Fruit fly (Drosophila melanogaster) whole organism, embryonic: ENCODE data around the gene hiro.
A peak's percentile ranks its signal among the peaks of the same experiment; 100 is the strongest.

Source experiments
- Bdp1 ChIP-seq: fragments of 200-800 bp; sonication (Bioruptor generic); optimal IDR thresholded peaks from 3 replicates; lab custom pipeline; 2016; ENCODE audit warnings: missing biosample characterization, missing genetic modification characterization
- CG10543 ChIP-seq: fragments of 200-800 bp; sonication (Bioruptor generic); optimal IDR thresholded peaks from 3 replicates; lab custom pipeline; 2017; ENCODE audit warnings: missing biosample characterization, mild to moderate bottlenecking, missing genetic modification characterization, moderate library complexity
- CG12769 ChIP-seq: fragments of 200-800 bp; sonication (Bioruptor generic); optimal IDR thresholded peaks from 2 replicates; lab custom pipeline; 2019; ENCODE audit warnings: missing biosample characterization, mild to moderate bottlenecking, missing genetic modification characterization, moderate library complexity
- CG13894 ChIP-seq: fragments of 200-800 bp; sonication (Bioruptor generic); optimal IDR thresholded peaks from 3 replicates; lab custom pipeline; 2018; ENCODE audit warnings: missing biosample characterization, mild to moderate bottlenecking, missing genetic modification characterization, moderate library complexity
- CG14050 ChIP-seq: fragments of 200-800 bp; sonication (Bioruptor generic); IDR thresholded peaks from 3 replicates; pipeline ENCODE4 v1.3.6; 2022; ENCODE audit warnings: missing biosample characterization, missing genetic modification characterization
- CG16815 ChIP-seq: fragments of 200-800 bp; sonication (Bioruptor generic); optimal IDR thresholded peaks from 3 replicates; lab custom pipeline; 2017; ENCODE audit warnings: missing biosample characterization, mild to moderate bottlenecking, missing genetic modification characterization
- CG17359 ChIP-seq: fragments of 200-800 bp; sonication (Bioruptor generic); optimal IDR thresholded peaks from 3 replicates; lab custom pipeline; 2018; ENCODE audit warnings: missing biosample characterization, mild to moderate bottlenecking, missing genetic modification characterization, moderate library complexity
- CG17361 ChIP-seq: fragments of 200-800 bp; sonication (Bioruptor generic); IDR thresholded peaks from 3 replicates; pipeline ENCODE4 v1.3.6; 2022; ENCODE audit warnings: missing biosample characterization, missing genetic modification characterization
- CG17612 ChIP-seq: fragments of 200-800 bp; sonication (Bioruptor generic); IDR thresholded peaks from 2 replicates; pipeline ENCODE4 v1.3.6; 2022; ENCODE audit warnings: missing biosample characterization, missing genetic modification characterization
- CG18262 ChIP-seq: fragments of 200-800 bp; optimal IDR thresholded peaks from 3 replicates; lab custom pipeline; 2019; ENCODE audit warnings: missing biosample characterization, mild to moderate bottlenecking, missing genetic modification characterization, moderate library complexity
- CG2199 ChIP-seq: fragments of 200-800 bp; sonication (Bioruptor generic); IDR thresholded peaks from 3 replicates; pipeline ENCODE4 v1.3.6; 2022; ENCODE audit warnings: missing biosample characterization, missing genetic modification characterization
- CG2202 ChIP-seq: fragments of 200-800 bp; sonication (Bioruptor generic); optimal IDR thresholded peaks from 2 replicates; lab custom pipeline; 2018; ENCODE audit warnings: missing biosample characterization, mild to moderate bottlenecking, missing genetic modification characterization
- CG3281 ChIP-seq: fragments of 200-800 bp; sonication (Bioruptor generic); optimal IDR thresholded peaks from 3 replicates; lab custom pipeline; 2017; ENCODE audit warnings: missing biosample characterization, mild to moderate bottlenecking, missing genetic modification characterization
- CG3838 ChIP-seq: fragments of 200-800 bp; sonication (Bioruptor generic); optimal IDR thresholded peaks from 3 replicates; lab custom pipeline; 2016; ENCODE audit warnings: missing biosample characterization, missing genetic modification characterization
- CG4360 ChIP-seq: fragments of 200-800 bp; sonication (Bioruptor generic); IDR thresholded peaks from 2 replicates; pipeline ENCODE4 v1.3.6; 2022; ENCODE audit warnings: missing biosample characterization, missing genetic modification characterization
- CG6854 ChIP-seq: fragments of 200-800 bp; sonication (Bioruptor generic); optimal IDR thresholded peaks from 3 replicates; lab custom pipeline; 2017; ENCODE audit warnings: missing biosample characterization, mild to moderate bottlenecking, missing genetic modification characterization
- Fer3 ChIP-seq: fragments of 200-800 bp; sonication (Bioruptor generic); optimal IDR thresholded peaks from 2 replicates; lab custom pipeline; 2018; ENCODE audit warnings: missing biosample characterization, mild to moderate bottlenecking, missing genetic modification characterization, moderate library complexity
- HLH4C ChIP-seq: fragments of 200-800 bp; sonication (Bioruptor generic); IDR thresholded peaks from 3 replicates; pipeline ENCODE4 v1.3.6; 2022; ENCODE audit warnings: missing biosample characterization, missing genetic modification characterization; ENCODE audit not compliant: partially characterized antibody
- Hey ChIP-seq: fragments of 200-800 bp; sonication (Bioruptor generic); optimal IDR thresholded peaks from 3 replicates; lab custom pipeline; 2018; ENCODE audit warnings: missing biosample characterization, mild to moderate bottlenecking, missing genetic modification characterization
- Hmr ChIP-seq: fragments of 200-800 bp; sonication (Bioruptor generic); optimal IDR thresholded peaks from 3 replicates; lab custom pipeline; 2017; ENCODE audit warnings: mild to moderate bottlenecking, missing biosample characterization, missing genetic modification reagents, missing genetic modification characterization
- Hr78 ChIP-seq, 2 experiments: fragments of 200-800 bp in 1 of 2; fragments of >200 bp in 1 of 2; sonication (Bioruptor generic) in 1 of 2; optimal IDR thresholded peaks; 2 replicates each; lab custom pipeline; 2017 to 2019; ENCODE audit warnings: missing biosample characterization in 2 of 2, missing genetic modification characterization in 2 of 2, mild to moderate bottlenecking in 1 of 2, moderate library complexity in 1 of 2
- Lim3 ChIP-seq: fragments of 200-800 bp; sonication (Bioruptor generic); IDR thresholded peaks from 2 replicates; pipeline ENCODE4 v1.3.6; 2022; ENCODE audit warnings: missing biosample characterization, missing genetic modification characterization
- MESR4 ChIP-seq: fragments of 200-800 bp; sonication (Bioruptor generic); optimal IDR thresholded peaks from 2 replicates; lab custom pipeline; 2018; ENCODE audit warnings: missing biosample characterization, mild to moderate bottlenecking, missing genetic modification characterization, moderate library complexity
- Meics ChIP-seq: fragments of 200-800 bp; sonication (Bioruptor generic); optimal IDR thresholded peaks from 2 replicates; lab custom pipeline; 2017; ENCODE audit warnings: missing biosample characterization, mild to moderate bottlenecking, missing genetic modification characterization
- Neu2 ChIP-seq: fragments of 200-800 bp; sonication (Bioruptor generic); optimal IDR thresholded peaks from 3 replicates; lab custom pipeline; 2016; ENCODE audit warnings: missing biosample characterization, missing genetic modification characterization, borderline replicate concordance
- Pdp1 ChIP-seq, 2 experiments: fragments of 200-800 bp; sonication (Bioruptor generic); optimal IDR thresholded peaks; 3 replicates each; lab custom pipeline; 2016; ENCODE audit warnings: missing biosample characterization in 2 of 2, missing genetic modification characterization in 2 of 2, mild to moderate bottlenecking in 1 of 2, moderate library complexity in 1 of 2
- Poxn ChIP-seq: fragments of 200-800 bp; sonication (Bioruptor generic); IDR thresholded peaks from 2 replicates; pipeline ENCODE4 v1.3.6; 2022; ENCODE audit warnings: missing biosample characterization, missing genetic modification characterization
- Taf1 ChIP-seq: fragments of 200-800 bp; sonication (Bioruptor generic); IDR thresholded peaks from 2 replicates; pipeline ENCODE4 v1.3.6; 2022; ENCODE audit warnings: missing biosample characterization, missing genetic modification characterization
- Tbp ChIP-seq: fragments of >200 bp; optimal IDR thresholded peaks from 2 replicates; lab custom pipeline; 2018; ENCODE audit warnings: missing biosample characterization, missing genetic modification characterization
- Trl ChIP-seq, 3 experiments: fragments of >200 bp in 2 of 3; fragments of 200-800 bp in 1 of 3; sonication (Bioruptor generic) in 1 of 3; optimal IDR thresholded peaks; 2 replicates in 1 of 3; 3 replicates in 2 of 3; lab custom pipeline; 2016 to 2017; ENCODE audit warnings: missing biosample characterization in 1 of 3, missing genetic modification characterization in 1 of 3
- chif ChIP-seq, 2 experiments: fragments of 200-800 bp; sonication (Bioruptor generic); optimal IDR thresholded peaks; 3 replicates each; lab custom pipeline; 2016; ENCODE audit warnings: missing biosample characterization in 2 of 2, missing genetic modification characterization in 2 of 2
- chm ChIP-seq: fragments of 200-800 bp; sonication (Bioruptor generic); IDR thresholded peaks from 2 replicates; pipeline ENCODE4 v1.3.6; 2022; ENCODE audit warnings: missing biosample characterization, missing genetic modification characterization
- crol ChIP-seq: fragments of 200-800 bp; sonication (Bioruptor generic); IDR thresholded peaks from 2 replicates; pipeline ENCODE4 v1.3.6; 2022; ENCODE audit warnings: missing biosample characterization, missing genetic modification characterization
- dmrt11E ChIP-seq: fragments of 200-800 bp; sonication (Bioruptor generic); optimal IDR thresholded peaks from 3 replicates; lab custom pipeline; 2018; ENCODE audit warnings: missing biosample characterization, mild to moderate bottlenecking, missing genetic modification characterization, moderate library complexity
- dmrt99B ChIP-seq: fragments of 200-800 bp; sonication (Bioruptor generic); optimal IDR thresholded peaks from 2 replicates; lab custom pipeline; 2018; ENCODE audit warnings: missing biosample characterization, mild to moderate bottlenecking, missing genetic modification characterization, moderate library complexity
- hth ChIP-seq: fragments of >200 bp; optimal IDR thresholded peaks from 2 replicates; lab custom pipeline; 2017; ENCODE audit warnings: inconsistent platforms
- kni ChIP-seq: fragments of 200-800 bp; sonication (Bioruptor generic); optimal IDR thresholded peaks from 3 replicates; lab custom pipeline; 2017; ENCODE audit warnings: mild to moderate bottlenecking, missing biosample characterization, missing genetic modification reagents, missing genetic modification characterization
- org-1 ChIP-seq: fragments of 200-800 bp; sonication (Bioruptor generic); optimal IDR thresholded peaks from 2 replicates; lab custom pipeline; 2017; ENCODE audit warnings: missing biosample characterization, missing genetic modification characterization
- pb ChIP-seq: fragments of 200-800 bp; sonication (Bioruptor generic); optimal IDR thresholded peaks from 3 replicates; lab custom pipeline; 2016; ENCODE audit warnings: missing biosample characterization, missing genetic modification characterization
- pfk ChIP-seq: fragments of 200-800 bp; sonication (Bioruptor generic); optimal IDR thresholded peaks from 2 replicates; lab custom pipeline; 2018; ENCODE audit warnings: missing biosample characterization, mild to moderate bottlenecking, missing genetic modification characterization, moderate library complexity
- psq ChIP-seq: fragments of 200-800 bp; sonication (Bioruptor generic); optimal IDR thresholded peaks from 2 replicates; lab custom pipeline; 2017; ENCODE audit warnings: missing biosample characterization, missing genetic modification characterization
- row ChIP-seq: fragments of 200-800 bp; sonication (Bioruptor generic); IDR thresholded peaks from 3 replicates; pipeline ENCODE4 v1.3.6; 2022; ENCODE audit warnings: missing biosample characterization, missing genetic modification characterization
- sd ChIP-seq: fragments of 200-800 bp; sonication (Bioruptor generic); optimal IDR thresholded peaks from 3 replicates; lab custom pipeline; 2018; ENCODE audit warnings: missing biosample characterization, mild to moderate bottlenecking, missing genetic modification characterization, moderate library complexity
- shn ChIP-seq: fragments of 200-800 bp; sonication (Bioruptor generic); optimal IDR thresholded peaks from 3 replicates; lab custom pipeline; 2016; ENCODE audit warnings: missing biosample characterization, missing genetic modification characterization
- slp2 ChIP-seq: fragments of 200-800 bp; sonication (Bioruptor generic); optimal IDR thresholded peaks from 2 replicates; lab custom pipeline; 2016; ENCODE audit warnings: missing biosample characterization, missing genetic modification characterization
- unc-4 ChIP-seq: fragments of 200-800 bp; sonication (Bioruptor generic); IDR thresholded peaks from 2 replicates; pipeline ENCODE4 v1.3.6; 2022; ENCODE audit warnings: missing biosample characterization, missing genetic modification characterization; ENCODE audit not compliant: partially characterized antibody

The hiro gene

DNA sequence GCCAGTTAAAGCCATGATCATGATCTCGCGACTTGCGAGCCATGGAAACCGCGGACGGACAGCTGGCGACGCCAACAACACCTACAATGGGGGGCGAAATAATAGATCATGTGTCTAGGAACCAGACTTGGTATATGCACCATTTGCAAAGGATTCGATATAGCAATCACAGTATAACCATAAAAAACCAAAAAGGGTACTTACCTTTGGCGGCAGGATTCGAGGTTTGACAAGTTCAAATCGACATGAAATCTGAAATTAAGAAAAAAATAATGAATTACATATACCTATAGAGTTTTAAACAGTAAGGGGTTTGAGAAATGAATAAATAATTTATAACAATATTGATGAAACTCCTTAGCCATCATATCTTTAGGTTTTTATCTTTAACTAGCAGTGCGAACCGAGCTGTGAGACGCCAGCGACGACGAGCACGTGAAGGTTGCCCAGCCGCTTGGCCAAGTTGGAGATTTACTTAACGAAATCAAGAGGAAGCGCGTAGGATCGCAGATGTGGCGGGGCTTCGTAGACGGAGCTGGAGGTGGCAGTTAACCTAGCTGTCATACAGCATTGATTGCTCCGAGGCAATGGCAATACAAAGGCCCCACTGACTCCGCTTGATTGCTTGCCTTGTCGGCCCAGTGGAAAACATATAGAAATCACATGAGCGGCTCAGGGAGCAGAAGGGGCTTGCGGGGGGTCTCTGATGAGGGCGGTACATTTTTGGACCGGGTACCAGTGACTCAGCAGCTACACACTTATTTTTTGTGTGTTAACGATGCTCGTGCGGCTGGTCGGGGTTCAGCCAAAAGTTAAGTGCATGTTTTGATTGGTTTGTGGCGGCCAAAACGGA, 46.3 kb upstream of the hiro start (continued):
- peak; percentile 57 for TF ChIP-seq CG18262 (tag; lab: Kevin White, UChicago)
- TF ChIP-seq CG3281 (GFP tag; lab: Kevin White, UChicago) = peak; percentile 21
- no peak for TF ChIP-seq CG2202 (tag; lab: Kevin White, UChicago)

dm6 chr3L:733174-733829, 45.5 kb upstream of the hiro start:
- no peak for TF ChIP-seq CG17361
- no peak for TF ChIP-seq CG14050 (GFP tag; lab: Robert Waterston, UW)
- no peak for TF ChIP-seq dmrt99B
- TF ChIP-seq org-1 = no peak
- no peak for TF ChIP-seq pfk
- TF ChIP-seq chm (GFP tag; lab: Robert Waterston, UW) = 0 out of 2 replicates have a peak, but pooled peaks have one; percentile 18
- peak; percentile 52 for TF ChIP-seq CG12769 (tag; lab: Kevin White, UChicago)
- TF ChIP-seq Neu2 (GFP tag; lab: Kevin White, UChicago) = no peak
- no peak for TF ChIP-seq pb (GFP tag; lab: Kevin White, UChicago)
- TF ChIP-seq CG17359 (tag; lab: Kevin White, UChicago) = no peak
- TF ChIP-seq Hr78 (GFP tag; optimal IDR thresholded peaks at IDR 0.05; lab: Kevin White, UChicago) = no peak
- TF ChIP-seq Meics (GFP tag; lab: Kevin White, UChicago) = no peak
- TF ChIP-seq Bdp1 = no peak
- no peak for TF ChIP-seq Pdp1 (GFP tag; optimal IDR thresholded peaks at IDR 0.05; lab: Kevin White, UChicago)
- no peak for TF ChIP-seq CG17612 (GFP tag; lab: Robert Waterston, UW)
- TF ChIP-seq Poxn (GFP tag; lab: Robert Waterston, UW) = no peak
- TF ChIP-seq Tbp (GFP tag; lab: Kevin White, UChicago) = no peak
- TF ChIP-seq CG4360 (GFP tag; lab: Robert Waterston, UW) = no peak
- 0 out of 3 replicates have a peak, but pooled peaks have one; percentile 53 for TF ChIP-seq CG2199
- TF ChIP-seq unc-4 = no peak
- no peak for TF ChIP-seq Lim3
- TF ChIP-seq Taf1 (GFP tag; lab: Robert Waterston, UW) = no peak
- no peak for TF ChIP-seq chif (GFP tag; optimal IDR thresholded peaks at IDR 0.05; lab: Kevin White, UChicago)
- TF ChIP-seq CG16815 (GFP tag; lab: Kevin White, UChicago) = no peak
- TF ChIP-seq slp2 (GFP tag; lab: Kevin White, UChicago) = no peak
- TF ChIP-seq sd (tag; lab: Kevin White, UChicago) = no peak
- no peak for TF ChIP-seq MESR4 (GFP tag; lab: Kevin White, UChicago)
- no peak for TF ChIP-seq CG3838 (GFP tag; lab: Kevin White, UChicago)
- peak; percentile 2 for TF ChIP-seq kni
- no peak for TF ChIP-seq Trl (optimal IDR thresholded peaks at IDR 0.05; lab: Kevin White, UChicago)
- TF ChIP-seq Trl (GFP tag; optimal IDR thresholded peaks at IDR 0.05; lab: Kevin White, UChicago) = no peak
- no peak for TF ChIP-seq psq (GFP tag; lab: Kevin White, UChicago)
- no peak for TF ChIP-seq HLH4C (GFP tag; lab: Robert Waterston, UW)
- TF ChIP-seq Hmr = no peak
- TF ChIP-seq row (GFP tag; lab: Robert Waterston, UW) = no peak
- TF ChIP-seq hth (lab: Kevin White, UChicago) = no peak
- TF ChIP-seq crol (GFP tag; lab: Robert Waterston, UW) = peak; percentile 41; the same call in 1 of the 2 replicates
- no peak for TF ChIP-seq shn (GFP tag; lab: Kevin White, UChicago)
- no peak for TF ChIP-seq Fer3 (tag; lab: Kevin White, UChicago)
- TF ChIP-seq CG6854 (GFP tag; lab: Kevin White, UChicago) = no peak
- peak; percentile 4 for TF ChIP-seq CG10543 (GFP tag; lab: Kevin White, UChicago)
- no peak for TF ChIP-seq Hey (tag; lab: Kevin White, UChicago)
- peak; percentile 12 for TF ChIP-seq CG13894
- TF ChIP-seq dmrt11E (tag; lab: Kevin White, UChicago) = no peak
